Fruit fly (Drosophila melanogaster) whole organism, wandering third instar larva: ENCODE data around the gene APC4.

Experiments used
- Abd-B ChIP-seq: fragments of >200 bp; optimal IDR thresholded peaks from 2 replicates; lab custom pipeline; 2017; ENCODE audit warnings: missing biosample characterization, missing genetic modification characterization
- CrebA ChIP-seq: fragments of 200-800 bp; sonication (Bioruptor generic); optimal IDR thresholded peaks from 2 replicates; lab custom pipeline; 2016; ENCODE audit warnings: missing biosample characterization, mild to moderate bottlenecking, missing genetic modification characterization, borderline replicate concordance
- Dfd ChIP-seq: fragments of >200 bp; optimal IDR thresholded peaks from 2 replicates; lab custom pipeline; 2017; ENCODE audit warnings: missing biosample characterization, missing genetic modification characterization
- Hnf4 ChIP-seq: fragments of 200-800 bp; sonication (Bioruptor generic); optimal IDR thresholded peaks from 2 replicates; lab custom pipeline; 2016; ENCODE audit warnings: missing biosample characterization, mild to moderate bottlenecking, missing genetic modification characterization
- Rel ChIP-seq, 2 experiments: fragments of 200-800 bp; sonication (Bioruptor generic) in 1 of 2; optimal IDR thresholded peaks; 2 replicates in 1 of 2; 3 replicates in 1 of 2; lab custom pipeline; 2016 to 2019; ENCODE audit warnings: mild to moderate bottlenecking in 2 of 2, missing biosample characterization in 2 of 2, missing genetic modification characterization in 2 of 2, moderate library complexity in 1 of 2
- Vsx2 ChIP-seq: fragments of 200-300, 225-300 bp; sonication (Bioruptor generic); optimal IDR thresholded peaks from 2 replicates; lab custom pipeline; 2018; ENCODE audit warnings: missing biosample characterization, missing genetic modification characterization; ENCODE audit not compliant: partially characterized antibody
- ey ChIP-seq: fragments of 200-800 bp; sonication (Bioruptor generic); optimal IDR thresholded peaks from 2 replicates; lab custom pipeline; 2016; ENCODE audit warnings: missing biosample characterization, missing genetic modification characterization
- fru ChIP-seq: fragments of 200-800 bp; sonication (Bioruptor generic); optimal IDR thresholded peaks from 3 replicates; lab custom pipeline; 2016; ENCODE audit warnings: missing biosample characterization, mild to moderate bottlenecking, missing genetic modification characterization
- h ChIP-seq: fragments of 200-800 bp; sonication (Bioruptor generic); optimal IDR thresholded peaks from 3 replicates; lab custom pipeline; 2016; ENCODE audit warnings: missing biosample characterization, mild to moderate bottlenecking, missing genetic modification characterization
- jim ChIP-seq: fragments of 175-275, 200-325 bp; sonication (Bioruptor generic); optimal IDR thresholded peaks from 2 replicates; lab custom pipeline; 2016; ENCODE audit warnings: missing biosample characterization, mild to moderate bottlenecking, missing genetic modification characterization
- psq ChIP-seq: fragments of 200-800 bp; sonication (Bioruptor generic); optimal IDR thresholded peaks from 3 replicates; lab custom pipeline; 2017; ENCODE audit warnings: missing biosample characterization, mild to moderate bottlenecking, missing genetic modification characterization, moderate library complexity
- rgr ChIP-seq: fragments of 200-800 bp; sonication (Bioruptor generic); optimal IDR thresholded peaks from 3 replicates; lab custom pipeline; 2016; ENCODE audit warnings: missing biosample characterization, mild to moderate bottlenecking, missing genetic modification characterization
- usp ChIP-seq: fragments of >200 bp; optimal IDR thresholded peaks from 2 replicates; lab custom pipeline; 2017; ENCODE audit warnings: missing biosample characterization, missing genetic modification characterization

dm6 chrX:9134922-9135453, 52.3 kb downstream of the APC4 start, which contains the start of gene fend:
- TF ChIP-seq h (GFP tag; lab: Kevin White, UChicago) (peak; percentile 27), Rel (GFP tag; optimal IDR thresholded peaks at IDR 0.05; lab: Kevin White, UChicago) (no peak), Rel (tag; optimal IDR thresholded peaks at IDR 0.05; lab: Kevin White, UChicago) (no peak), jim (no peak), psq (GFP tag; lab: Kevin White, UChicago) (peak; percentile 28), Vsx2 (GFP tag; lab: Kevin White, UChicago) (no peak), usp (GFP tag; lab: Kevin White, UChicago) (no peak), Hnf4 (no peak), CrebA (no peak), ey (GFP tag; lab: Kevin White, UChicago) (no peak), fru (peak; percentile 22), rgr (GFP tag; lab: Kevin White, UChicago) (peak; percentile 26), Abd-B (GFP tag; lab: Kevin White, UChicago) (no peak), Dfd (no peak)
